Fruit fly (Drosophila melanogaster): ENCODE results near the gene Drep4.

dm6 chr2L:13291960-13292487 lies 5.8 kb upstream of the Drep4 start:
- TF ChIP-seq CG17806 (tag; optimal IDR thresholded peaks at IDR 0.05) (no peak), Snoo (tag; optimal IDR thresholded peaks at IDR 0.05) (no peak), gl (tag; optimal IDR thresholded peaks at IDR 0.05) (no peak), CG15710 (tag; optimal IDR thresholded peaks at IDR 0.05) (no peak), CG13204 (GFP tag; optimal IDR thresholded peaks at IDR 0.05) (no peak), CG10348 (GFP tag; IDR thresholded peaks at IDR 0.05) (no peak)
